Worm (Caenorhabditis elegans): ENCODE data around the gene aagr-2.
"Not testable (repeated sequence)": the region's sequence is repeated elsewhere in the genome, so short reads cannot be mapped to it uniquely, and the experiment has no call there.

aagr-2 gene

DNA sequence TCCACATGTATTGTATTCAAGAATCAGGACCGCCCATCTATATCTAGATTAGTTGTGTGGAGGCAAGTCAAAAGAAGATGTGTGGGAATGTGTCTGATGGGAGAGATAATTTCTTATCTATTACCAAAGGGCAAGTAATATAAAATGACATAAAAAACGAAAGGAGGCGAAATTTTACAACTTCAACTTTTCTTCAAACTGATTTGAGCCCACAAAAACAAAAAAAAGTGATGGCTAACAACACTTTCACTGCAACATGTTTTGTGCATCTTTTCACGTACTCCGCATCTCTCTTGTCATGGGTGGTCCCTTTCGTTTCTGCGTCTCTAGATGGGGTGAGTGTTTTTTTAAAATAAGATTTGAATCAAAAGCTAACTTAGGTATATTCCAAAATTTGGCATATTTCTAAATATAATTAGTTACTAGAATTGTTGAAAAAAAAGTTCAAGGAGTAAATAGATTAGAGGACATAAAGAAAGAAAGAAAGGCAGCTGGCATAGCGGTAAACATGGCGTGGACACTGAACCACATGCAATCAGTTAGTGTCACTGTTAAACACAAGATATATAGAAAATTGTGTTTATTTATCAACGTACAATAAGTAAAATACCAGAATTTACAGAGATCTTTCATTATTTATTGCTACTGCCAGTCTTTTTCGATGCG, 16.6 kb upstream of the aagr-2 start, which contains the start of gene ZK546.19:
Gene ZK546.19 (plus strand): TSS at position 186 of the 666 bp plus-strand sequence.
- TF ChIP-seq ztf-11 (tag; optimal IDR thresholded peaks at IDR 0.05) (no peak), nfya-1 (tag; optimal IDR thresholded peaks at IDR 0.05; ENCODE audit: insufficient read depth) (peak; percentile 23), sea-2 (GFP tag; optimal IDR thresholded peaks at IDR 0.05) (no peak), pha-4 (tag; optimal IDR thresholded peaks at IDR 0.05) (peak; percentile 59), nhr-23 (tag; optimal IDR thresholded peaks at IDR 0.05) (peak; percentile 28), elt-2 (tag; optimal IDR thresholded peaks at IDR 0.05) (peak; percentile 71), elt-1 (tag; optimal IDR thresholded peaks at IDR 0.05) (peak; percentile 95), fkh-10 (GFP tag; optimal IDR thresholded peaks at IDR 0.05) (no peak), ama-1 (optimal IDR thresholded peaks at IDR 0.05) (peak; percentile 24)

ce11 chrII:4941050-4941449, 16.0 kb upstream of the aagr-2 start, which contains the start of gene cblc-1:
Gene cblc-1 (minus strand): TSS chrII:4941150.
- TF ChIP-seq ZK546.5 (tag; optimal IDR thresholded peaks at IDR 0.05) = no peak
- no peak for TF ChIP-seq ama-1 (optimal IDR thresholded peaks at IDR 0.05)
- no peak for TF ChIP-seq unc-39 (tag; optimal IDR thresholded peaks at IDR 0.05)
- TF ChIP-seq fkh-2 (tag; optimal IDR thresholded peaks at IDR 0.05) = no peak
- TF ChIP-seq lsy-12 (tag; optimal IDR thresholded peaks at IDR 0.05) = no peak
- no peak for TF ChIP-seq zag-1 (tag; optimal IDR thresholded peaks at IDR 0.05)
- TF ChIP-seq nhr-12 (tag; optimal IDR thresholded peaks at IDR 0.05) = no peak
- TF ChIP-seq elt-3 (tag; optimal IDR thresholded peaks at IDR 0.05) = no peak

- no peak for TF ChIP-seq elt-1 (tag; optimal IDR thresholded peaks at IDR 0.05)
- TF ChIP-seq sea-2 (GFP tag; optimal IDR thresholded peaks at IDR 0.05) = no peak
- TF ChIP-seq pha-4 (tag; optimal IDR thresholded peaks at IDR 0.05) = no peak
- TF ChIP-seq lin-15B (tag; optimal IDR thresholded peaks at IDR 0.05) = no peak
- TF ChIP-seq jun-1 (tag; optimal IDR thresholded peaks at IDR 0.05) = no peak
- no peak for TF ChIP-seq nhr-67 (tag; optimal IDR thresholded peaks at IDR 0.05)
- TF ChIP-seq aly-2 (tag; optimal IDR thresholded peaks at IDR 0.05) = no peak
- TF ChIP-seq elt-3 (tag; optimal IDR thresholded peaks at IDR 0.05) = no peak
- no peak for TF ChIP-seq fos-1 (tag; optimal IDR thresholded peaks at IDR 0.05)
- no peak for TF ChIP-seq ztf-11 (tag; optimal IDR thresholded peaks at IDR 0.05)
- TF ChIP-seq nhr-11 (tag; optimal IDR thresholded peaks at IDR 0.05) = no peak
- TF ChIP-seq fkh-2 (tag; optimal IDR thresholded peaks at IDR 0.05) = no peak
- no peak for TF ChIP-seq ztf-4 (tag; optimal IDR thresholded peaks at IDR 0.05)
- no peak for TF ChIP-seq ceh-82 (tag; optimal IDR thresholded peaks at IDR 0.05)
- TF ChIP-seq ceh-16 (tag; optimal IDR thresholded peaks at IDR 0.05) = no peak
Measured at ce11 chrII:4937743-4938142, 12.7 kb upstream of the aagr-2 start, which contains the start of gene ZK546.4. Gene ZK546.4 (plus strand): TSS chrII:4938043.

- TF ChIP-seq lin-15B (tag; optimal IDR thresholded peaks at IDR 0.05) (peak; percentile 1), nfya-1 (tag; optimal IDR thresholded peaks at IDR 0.05; ENCODE audit: insufficient read depth) (peak; percentile 36), lsy-12 (tag; optimal IDR thresholded peaks at IDR 0.05) (no peak)
Measured at ce11 chrII:4935518-4935917, 10.5 kb upstream of the aagr-2 start, which contains the start of gene ZK546.5. Gene ZK546.5 (plus strand): TSS chrII:4935818.

DNA sequence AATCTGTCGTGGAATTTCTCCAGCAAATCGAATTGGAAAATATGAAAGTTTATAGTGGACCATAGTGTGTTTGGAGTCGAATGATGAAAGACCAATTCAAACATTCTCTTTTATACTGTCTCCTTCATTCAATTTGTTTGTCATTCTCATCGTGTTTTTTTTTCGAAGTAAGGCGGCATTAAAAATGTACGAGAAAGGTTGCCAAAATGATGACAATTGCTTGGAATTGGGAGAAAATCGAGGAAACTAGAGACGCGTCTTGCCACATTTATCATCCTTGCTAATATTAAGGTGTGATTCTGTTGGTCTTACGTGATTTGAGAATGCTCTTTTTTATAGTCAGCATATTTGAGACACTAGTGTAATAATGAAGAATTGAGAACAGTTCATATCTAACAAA, 9.9 kb upstream of the aagr-2 start, which contains the start of gene gst-30:
Gene gst-30 (minus strand): TSS at position 101 of the 400 bp plus-strand sequence.
- no peak for TF ChIP-seq nhr-28 (tag; optimal IDR thresholded peaks at IDR 0.05)
- no peak for TF ChIP-seq nhr-76 (tag; optimal IDR thresholded peaks at IDR 0.05)
- no peak for TF ChIP-seq ceh-82 (tag; optimal IDR thresholded peaks at IDR 0.05)
- no peak for TF ChIP-seq ztf-11 (tag; optimal IDR thresholded peaks at IDR 0.05)
- no peak for TF ChIP-seq ceh-28 (tag; optimal IDR thresholded peaks at IDR 0.05)
- TF ChIP-seq ama-1 (optimal IDR thresholded peaks at IDR 0.05) = no peak
- TF ChIP-seq nhr-23 (tag; optimal IDR thresholded peaks at IDR 0.05) = no peak

DNA sequence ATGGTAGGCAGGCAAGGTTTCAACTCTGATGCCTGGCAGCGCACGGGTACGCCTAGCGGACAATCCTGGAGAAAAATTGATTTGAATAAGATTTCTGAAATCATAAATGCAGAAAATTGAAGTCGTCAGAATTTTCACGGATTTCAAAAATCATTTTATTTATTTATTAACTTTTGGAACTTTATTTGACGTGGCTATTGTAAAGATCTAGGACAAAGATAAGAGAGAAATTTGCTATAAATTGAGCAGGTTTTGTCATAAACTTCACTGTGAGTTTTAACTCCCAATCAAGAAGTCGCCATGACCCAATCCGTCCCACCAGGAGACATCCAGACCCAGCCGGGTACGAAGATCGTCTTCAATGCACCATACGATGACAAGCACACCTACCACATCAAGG, 7.7 kb upstream of the aagr-2 start, which contains the start of gene msp-152:
Gene msp-152 (plus strand): TSS at position 301 of the 400 bp plus-strand sequence.
- TF ChIP-seq elt-2 (tag; optimal IDR thresholded peaks at IDR 0.05); lin-15B (tag; optimal IDR thresholded peaks at IDR 0.05); sea-2 (GFP tag; optimal IDR thresholded peaks at IDR 0.05): not testable (repeated sequence)

ce11 chrII:4931286-4931685, 6.2 kb upstream of the aagr-2 start:
- TF ChIP-seq unc-39 (tag; optimal IDR thresholded peaks at IDR 0.05) (no peak), tbx-2 (tag; optimal IDR thresholded peaks at IDR 0.05) (no peak), nhr-67 (tag; optimal IDR thresholded peaks at IDR 0.05) (no peak), hmg-11 (tag; optimal IDR thresholded peaks at IDR 0.05) (no peak), pqm-1 (tag; optimal IDR thresholded peaks at IDR 0.05) (no peak), egl-5 (tag; optimal IDR thresholded peaks at IDR 0.05) (no peak), R02D3.7 (tag; optimal IDR thresholded peaks at IDR 0.05) (no peak), nhr-23 (tag; optimal IDR thresholded peaks at IDR 0.05) (no peak), eor-1 (tag; optimal IDR thresholded peaks at IDR 0.05) (no peak), lsy-12 (tag; optimal IDR thresholded peaks at IDR 0.05) (no peak)
